Fruit fly (Drosophila melanogaster) whole organism, embryonic: ENCODE results near the gene CG6788.

Source experiments
- Bgb ChIP-seq: fragments of 200-800 bp; sonication (Bioruptor generic); IDR thresholded peaks from 2 replicates; pipeline ENCODE4 v1.3.6; 2022; ENCODE audit warnings: missing biosample characterization, missing genetic modification characterization; ENCODE audit not compliant: partially characterized antibody
- CG11504 ChIP-seq: fragments of 200-800 bp; sonication (Bioruptor generic); optimal IDR thresholded peaks from 3 replicates; lab custom pipeline; 2019; ENCODE audit warnings: missing biosample characterization, mild to moderate bottlenecking, missing genetic modification characterization, moderate library complexity
- CG11560 ChIP-seq: fragments of 200-800 bp; sonication (Bioruptor generic); IDR thresholded peaks from 3 replicates; pipeline ENCODE4 v1.3.6; 2022; ENCODE audit warnings: missing biosample characterization, missing genetic modification characterization
- CG12391 ChIP-seq: fragments of 200-800 bp; sonication (Bioruptor generic); optimal IDR thresholded peaks from 3 replicates; lab custom pipeline; 2018; ENCODE audit warnings: missing biosample characterization, mild to moderate bottlenecking, missing genetic modification characterization, moderate library complexity
- CG15073 ChIP-seq: fragments of 200-800 bp; sonication (Bioruptor generic); optimal IDR thresholded peaks from 2 replicates; lab custom pipeline; 2016; ENCODE audit warnings: missing biosample characterization, missing genetic modification characterization
- CG15514 ChIP-seq: fragments of 200-800 bp; sonication (Bioruptor generic); optimal IDR thresholded peaks from 3 replicates; lab custom pipeline; 2017; ENCODE audit warnings: missing biosample characterization, missing genetic modification characterization, mild to moderate bottlenecking, moderate library complexity, missing genetic modification reagents
- CG16863 ChIP-seq: fragments of 200-800 bp; sonication (Bioruptor generic); optimal IDR thresholded peaks from 3 replicates; lab custom pipeline; 2016; ENCODE audit warnings: missing biosample characterization, missing genetic modification characterization
- CG17328 ChIP-seq: fragments of 200-800 bp; sonication (Bioruptor generic); IDR thresholded peaks from 2 replicates; pipeline ENCODE4 v1.3.6; 2022; ENCODE audit warnings: missing biosample characterization, missing genetic modification characterization
- CG17912 ChIP-seq: fragments of 200-800 bp; sonication (Bioruptor generic); optimal IDR thresholded peaks from 2 replicates; lab custom pipeline; 2018; ENCODE audit warnings: missing biosample characterization, mild to moderate bottlenecking, missing genetic modification characterization
- CG18262 ChIP-seq: fragments of 200-800 bp; optimal IDR thresholded peaks from 3 replicates; lab custom pipeline; 2019; ENCODE audit warnings: missing biosample characterization, mild to moderate bottlenecking, missing genetic modification characterization, moderate library complexity
- CG18764 ChIP-seq: fragments of 200-800 bp; sonication (Bioruptor generic); optimal IDR thresholded peaks from 3 replicates; lab custom pipeline; 2016; ENCODE audit warnings: missing biosample characterization, missing genetic modification characterization
- CG2116 ChIP-seq: fragments of 200-800 bp; sonication (Bioruptor generic); optimal IDR thresholded peaks from 3 replicates; lab custom pipeline; 2018; ENCODE audit warnings: missing biosample characterization, mild to moderate bottlenecking, missing genetic modification characterization
- CG2129 ChIP-seq: fragments of 200-800 bp; sonication (Bioruptor generic); IDR thresholded peaks from 2 replicates; pipeline ENCODE4 v1.3.6; 2022; ENCODE audit warnings: missing biosample characterization, missing genetic modification characterization; ENCODE audit not compliant: partially characterized antibody
- CG30020 ChIP-seq: fragments of 200-800 bp; optimal IDR thresholded peaks from 2 replicates; lab custom pipeline; 2019; ENCODE audit warnings: missing biosample characterization, mild to moderate bottlenecking, missing genetic modification characterization, moderate library complexity
- CG32767 ChIP-seq: fragments of 200-800 bp; sonication (Bioruptor generic); IDR thresholded peaks from 2 replicates; pipeline ENCODE4 v1.3.6; 2022; ENCODE audit warnings: missing biosample characterization, missing genetic modification characterization
- CG3407 ChIP-seq: fragments of 200-800 bp; sonication (Bioruptor generic); optimal IDR thresholded peaks from 2 replicates; lab custom pipeline; 2018; ENCODE audit warnings: missing biosample characterization, mild to moderate bottlenecking, missing genetic modification characterization
- CG34422 ChIP-seq: fragments of 200-800 bp; sonication (Bioruptor generic); IDR thresholded peaks from 3 replicates; pipeline ENCODE4 v1.3.6; 2022; ENCODE audit warnings: missing biosample characterization, missing genetic modification characterization
- CG3847 ChIP-seq: fragments of 200-800 bp; sonication (Bioruptor generic); IDR thresholded peaks from 2 replicates; pipeline ENCODE4 v1.3.6; 2022; ENCODE audit warnings: missing biosample characterization, missing genetic modification characterization
- CG6272 ChIP-seq: fragments of 200-800 bp; sonication (Bioruptor generic); IDR thresholded peaks from 2 replicates; pipeline ENCODE4 v1.3.6; 2022; ENCODE audit warnings: missing biosample characterization, missing genetic modification characterization
- CG7963 ChIP-seq: fragments of 200-800 bp; sonication (Bioruptor generic); IDR thresholded peaks from 3 replicates; pipeline ENCODE4 v1.3.6; 2022; ENCODE audit warnings: missing biosample characterization, missing genetic modification characterization; ENCODE audit not compliant: partially characterized antibody
- CG8089 ChIP-seq: fragments of 200-800 bp; sonication (Bioruptor generic); optimal IDR thresholded peaks from 3 replicates; lab custom pipeline; 2016; ENCODE audit warnings: missing biosample characterization, missing genetic modification characterization
- CTCF ChIP-seq: fragments of 200-800 bp; sonication (Bioruptor generic); optimal IDR thresholded peaks from 2 replicates; lab custom pipeline; 2017; ENCODE audit warnings: missing biosample characterization, mild to moderate bottlenecking, missing genetic modification characterization, moderate library complexity
- Dll ChIP-seq: fragments of 200-800 bp; sonication (Bioruptor generic); IDR thresholded peaks from 4 replicates; pipeline ENCODE4 v1.3.6; 2022; ENCODE audit warnings: missing biosample characterization, missing genetic modification characterization; ENCODE audit not compliant: partially characterized antibody
- Gug ChIP-seq: fragments of 200-800 bp; sonication (Bioruptor generic); IDR thresholded peaks from 4 replicates; pipeline ENCODE4 v1.3.6; 2022; ENCODE audit warnings: missing biosample characterization, missing genetic modification characterization
- Hand ChIP-seq: fragments of 200-800 bp; sonication (Bioruptor generic); optimal IDR thresholded peaks from 2 replicates; lab custom pipeline; 2017; ENCODE audit warnings: mild to moderate bottlenecking, missing biosample characterization, missing genetic modification reagents, missing genetic modification characterization
- HmgD ChIP-seq: fragments of 200-800 bp; sonication (Bioruptor generic); optimal IDR thresholded peaks from 3 replicates; lab custom pipeline; 2016; ENCODE audit warnings: missing biosample characterization, missing genetic modification characterization
- Hsf ChIP-seq: fragments of 200-800 bp; sonication (Bioruptor generic); optimal IDR thresholded peaks from 3 replicates; lab custom pipeline; 2016; ENCODE audit warnings: missing biosample characterization, missing genetic modification characterization
- Neu2 ChIP-seq: fragments of 200-800 bp; sonication (Bioruptor generic); optimal IDR thresholded peaks from 3 replicates; lab custom pipeline; 2016; ENCODE audit warnings: missing biosample characterization, missing genetic modification characterization, borderline replicate concordance
- Pdp1 ChIP-seq, 2 experiments: fragments of 200-800 bp; sonication (Bioruptor generic); optimal IDR thresholded peaks; 3 replicates each; lab custom pipeline; 2016; ENCODE audit warnings: missing biosample characterization in 2 of 2, missing genetic modification characterization in 2 of 2, mild to moderate bottlenecking in 1 of 2, moderate library complexity in 1 of 2
- Sin3A ChIP-seq: fragments of >200 bp; optimal IDR thresholded peaks from 2 replicates; lab custom pipeline; 2018
- Sox100B ChIP-seq: fragments of 200-800 bp; sonication (Bioruptor generic); optimal IDR thresholded peaks from 3 replicates; lab custom pipeline; 2018; ENCODE audit warnings: missing biosample characterization, mild to moderate bottlenecking, missing genetic modification characterization
- Sry-δ ChIP-seq: fragments of 200-800 bp; sonication (Bioruptor generic); optimal IDR thresholded peaks from 2 replicates; lab custom pipeline; 2016; ENCODE audit warnings: missing biosample characterization, missing genetic modification characterization
- TFAM ChIP-seq: fragments of 200-800 bp; sonication (Bioruptor generic); optimal IDR thresholded peaks from 2 replicates; lab custom pipeline; 2017; ENCODE audit warnings: missing biosample characterization, missing genetic modification characterization, inconsistent platforms
- ato ChIP-seq: fragments of 200-800 bp; sonication (Bioruptor generic); IDR thresholded peaks from 2 replicates; pipeline ENCODE4 v1.3.6; 2022; ENCODE audit warnings: missing biosample characterization, missing genetic modification characterization; ENCODE audit not compliant: partially characterized antibody
- bab2 ChIP-seq: fragments of 200-800 bp; sonication (Bioruptor generic); optimal IDR thresholded peaks from 2 replicates; lab custom pipeline; 2016; ENCODE audit warnings: missing biosample characterization, missing genetic modification characterization
- ems ChIP-seq: fragments of 200-800 bp; sonication (Bioruptor generic); optimal IDR thresholded peaks from 3 replicates; lab custom pipeline; 2016; ENCODE audit warnings: missing biosample characterization, missing genetic modification characterization
- eve ChIP-seq, 2 experiments: fragments of >200 bp; optimal IDR thresholded peaks; 2 replicates each; lab custom pipeline; 2017; ENCODE audit warnings: missing biosample characterization in 2 of 2, missing genetic modification characterization in 2 of 2
- gro ChIP-seq: fragments of 200-800 bp; sonication (Bioruptor generic); optimal IDR thresholded peaks from 2 replicates; lab custom pipeline; 2016; ENCODE audit warnings: missing biosample characterization, missing genetic modification characterization
- ind ChIP-seq: fragments of 200-800 bp; sonication (Bioruptor generic); optimal IDR thresholded peaks from 3 replicates; lab custom pipeline; 2016; ENCODE audit warnings: missing biosample characterization, missing genetic modification characterization
- inv ChIP-seq: fragments of 200-800 bp; sonication (Bioruptor generic); IDR thresholded peaks from 2 replicates; pipeline ENCODE4 v1.3.6; 2022; ENCODE audit warnings: missing biosample characterization, missing genetic modification characterization; ENCODE audit not compliant: partially characterized antibody
- lbe ChIP-seq: fragments of 200-800 bp; sonication (Bioruptor generic); optimal IDR thresholded peaks from 2 replicates; lab custom pipeline; 2016; ENCODE audit warnings: missing biosample characterization, mild to moderate bottlenecking, missing genetic modification characterization
- lilli ChIP-seq: fragments of 200-800 bp; sonication (Bioruptor generic); optimal IDR thresholded peaks from 3 replicates; lab custom pipeline; 2016; ENCODE audit warnings: missing biosample characterization, missing genetic modification characterization
- lola ChIP-seq, 3 experiments: fragments of >200 bp in 2 of 3; fragments of 200-800 bp in 1 of 3; sonication (Bioruptor generic) in 1 of 3; optimal IDR thresholded peaks; 2 replicates each; lab custom pipeline; 2017 to 2019; ENCODE audit warnings: missing biosample characterization in 3 of 3, missing genetic modification characterization in 3 of 3, mild to moderate bottlenecking in 1 of 3, moderate library complexity in 1 of 3
- mam ChIP-seq: fragments of 200-800 bp; sonication (Bioruptor generic); optimal IDR thresholded peaks from 3 replicates; lab custom pipeline; 2016; ENCODE audit warnings: missing biosample characterization, missing genetic modification characterization
- nerfin-1 ChIP-seq: fragments of 200-800 bp; sonication (Bioruptor generic); optimal IDR thresholded peaks from 3 replicates; lab custom pipeline; 2019; ENCODE audit warnings: missing biosample characterization, mild to moderate bottlenecking, missing genetic modification characterization, moderate library complexity
- pita ChIP-seq: fragments of 200-800 bp; sonication (Bioruptor generic); optimal IDR thresholded peaks from 2 replicates; lab custom pipeline; 2017; ENCODE audit warnings: missing biosample characterization, mild to moderate bottlenecking, missing genetic modification characterization
- slbo ChIP-seq: fragments of 200-800 bp; sonication (Bioruptor generic); IDR thresholded peaks from 2 replicates; pipeline ENCODE4 v1.3.6; 2022; ENCODE audit warnings: missing biosample characterization, missing genetic modification characterization
- tna ChIP-seq: fragments of 200-800 bp; sonication (Bioruptor generic); IDR thresholded peaks from 2 replicates; pipeline ENCODE4 v1.3.6; 2022; ENCODE audit warnings: missing biosample characterization, missing genetic modification characterization; ENCODE audit not compliant: partially characterized antibody
- unc-4 ChIP-seq: fragments of 200-800 bp; sonication (Bioruptor generic); IDR thresholded peaks from 2 replicates; pipeline ENCODE4 v1.3.6; 2022; ENCODE audit warnings: missing biosample characterization, missing genetic modification characterization; ENCODE audit not compliant: partially characterized antibody
- vfl ChIP-seq: fragments of 200-800 bp; sonication (Bioruptor generic); optimal IDR thresholded peaks from 2 replicates; lab custom pipeline; 2016; ENCODE audit warnings: missing biosample characterization, missing genetic modification characterization
- zen ChIP-seq: fragments of 200-800 bp; sonication (Bioruptor generic); optimal IDR thresholded peaks from 3 replicates; lab custom pipeline; 2018; ENCODE audit warnings: missing biosample characterization, mild to moderate bottlenecking, missing genetic modification characterization, moderate library complexity

The CG6788 gene

DNA sequence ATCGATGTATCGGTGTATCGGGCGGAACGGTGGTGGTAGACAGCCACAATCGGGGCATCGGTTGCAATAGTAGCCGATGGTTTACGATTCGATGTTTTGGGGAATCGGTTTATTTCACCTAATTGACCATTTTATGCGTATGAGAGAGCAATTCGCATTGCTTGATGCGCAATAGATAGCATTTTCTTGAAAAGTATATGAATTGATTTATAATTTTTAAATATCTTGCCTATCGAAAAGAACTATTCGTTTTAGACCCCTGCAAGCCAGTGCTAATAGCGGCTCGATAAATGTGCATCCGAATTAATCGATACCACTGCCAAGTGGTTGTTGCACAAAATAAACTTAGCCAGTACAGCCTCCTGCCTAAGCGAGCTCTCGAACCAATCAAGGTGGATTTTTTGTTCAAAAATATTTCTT, 759 bp upstream of the CG6788 start, which contains the start of gene mnb (continued):
- TF ChIP-seq ems = peak; percentile 11
- TF ChIP-seq lola (GFP tag; optimal IDR thresholded peaks at IDR 0.05; lab: Kevin White, UChicago) = no peak
- TF ChIP-seq Dll = peak; percentile 99
- no peak for TF ChIP-seq eve (GFP tag; optimal IDR thresholded peaks at IDR 0.05; lab: Kevin White, UChicago)
- TF ChIP-seq bab2 (GFP tag; lab: Kevin White, UChicago) = peak; percentile 4
- no peak for TF ChIP-seq CG18262 (tag; lab: Kevin White, UChicago)
- peak; percentile 29 for TF ChIP-seq HmgD
- no peak for TF ChIP-seq vfl (GFP tag; lab: Kevin White, UChicago)
- TF ChIP-seq gro (GFP tag; lab: Kevin White, UChicago) = peak; percentile 11
- no peak for TF ChIP-seq CG34422 (GFP tag; lab: Robert Waterston, UW)
- TF ChIP-seq unc-4 (GFP tag; lab: Robert Waterston, UW) = peak; percentile 98
- TF ChIP-seq nerfin-1 = no peak
- TF ChIP-seq ind (GFP tag; lab: Kevin White, UChicago) = peak; percentile 21
- no peak for TF ChIP-seq Hand (GFP tag; lab: Kevin White, UChicago)
- TF ChIP-seq Sox100B = no peak
- TF ChIP-seq CG16863 (GFP tag; lab: Kevin White, UChicago) = peak; percentile 26
- TF ChIP-seq CTCF = peak; percentile 51
- peak; percentile 17 for TF ChIP-seq CG11504 (tag; lab: Kevin White, UChicago)
- peak; percentile 42 for TF ChIP-seq slbo (GFP tag; lab: Robert Waterston, UW)
- TF ChIP-seq CG3407 (GFP tag; lab: Kevin White, UChicago) = no peak
- peak; percentile 91 for TF ChIP-seq CG2116
- peak; percentile 46; the same call in 1 of the 2 replicates for TF ChIP-seq CG3847
- peak; percentile 61; the same call in 2 of the 4 replicates for TF ChIP-seq Gug (GFP tag; lab: Robert Waterston, UW)
- peak; percentile 98 for TF ChIP-seq tna (GFP tag; lab: Robert Waterston, UW)
- TF ChIP-seq TFAM (GFP tag; lab: Kevin White, UChicago) = no peak
- TF ChIP-seq CG17328 (GFP tag; lab: Robert Waterston, UW) = no peak
- peak; percentile 97 for TF ChIP-seq Bgb (GFP tag; lab: Robert Waterston, UW)
- peak; percentile 97 for TF ChIP-seq CG7963 (GFP tag; lab: Robert Waterston, UW)
- peak; percentile 52 for TF ChIP-seq CG15514 (GFP tag; lab: Kevin White, UChicago)
- TF ChIP-seq pita (GFP tag; lab: Kevin White, UChicago) = peak; percentile 88
- peak; percentile 4 for TF ChIP-seq zen (tag; lab: Kevin White, UChicago)
- no peak for TF ChIP-seq CG17912 (GFP tag; lab: Kevin White, UChicago)
- TF ChIP-seq CG8089 = peak; percentile 3
- TF ChIP-seq mam (GFP tag; lab: Kevin White, UChicago) = peak; percentile 48
- peak; percentile 19 for TF ChIP-seq CG18764 (GFP tag; lab: Kevin White, UChicago)
- TF ChIP-seq Pdp1 (GFP tag; optimal IDR thresholded peaks at IDR 0.05; lab: Kevin White, UChicago) = peak in 1 of 2 experiments; percentile 9
- peak; percentile 46; the same call in 1 of the 2 replicates for TF ChIP-seq CG6272 (GFP tag; lab: Robert Waterston, UW)
- TF ChIP-seq Sin3A (lab: Kevin White, UChicago) = peak; percentile 97
- no peak for TF ChIP-seq CG32767 (GFP tag; lab: Robert Waterston, UW)
- TF ChIP-seq CG15073 (GFP tag; lab: Kevin White, UChicago) = no peak
- TF ChIP-seq CG12391 = peak; percentile 6
- TF ChIP-seq lilli (GFP tag; lab: Kevin White, UChicago) = peak; percentile 57
- TF ChIP-seq ato (GFP tag; lab: Robert Waterston, UW) = peak; percentile 99
- no peak for TF ChIP-seq Neu2 (GFP tag; lab: Kevin White, UChicago)
- peak; percentile 99 for TF ChIP-seq CG2129 (GFP tag; lab: Robert Waterston, UW)
- peak; percentile 11 for TF ChIP-seq Hsf (GFP tag; lab: Kevin White, UChicago)
- TF ChIP-seq lbe = peak; percentile 13
- peak; percentile 1 for TF ChIP-seq CG30020 (tag; lab: Kevin White, UChicago)
- TF ChIP-seq Sry-δ (GFP tag; lab: Kevin White, UChicago) = peak; percentile 96
- TF ChIP-seq inv (GFP tag; lab: Robert Waterston, UW) = peak; percentile 99
- peak; percentile 96 for TF ChIP-seq CG11560
